Fruit fly (Drosophila melanogaster) whole organism, embryonic: ENCODE results near the gene dnc.

Experiments used
- Abd-B ChIP-seq: fragments of 200-800 bp; sonication (Bioruptor generic); optimal IDR thresholded peaks from 2 replicates; lab custom pipeline; 2018; ENCODE audit warnings: missing biosample characterization, mild to moderate bottlenecking, missing genetic modification characterization, moderate library complexity
- Adf1 ChIP-seq: fragments of 200-800 bp; sonication (Bioruptor generic); IDR thresholded peaks from 2 replicates; pipeline ENCODE4 v1.3.6; 2022; ENCODE audit warnings: missing biosample characterization, missing genetic modification characterization
- Atf3 ChIP-seq: fragments of 200-800 bp; sonication (Bioruptor generic); optimal IDR thresholded peaks from 3 replicates; lab custom pipeline; 2016; ENCODE audit warnings: missing biosample characterization, missing genetic modification characterization
- CG10431 ChIP-seq: fragments of 200-800 bp; sonication (Bioruptor generic); optimal IDR thresholded peaks from 3 replicates; lab custom pipeline; 2018; ENCODE audit warnings: missing biosample characterization, mild to moderate bottlenecking, missing genetic modification characterization
- CG12155 ChIP-seq: fragments of 200-800 bp; sonication (Bioruptor generic); optimal IDR thresholded peaks from 3 replicates; lab custom pipeline; 2016; ENCODE audit warnings: missing biosample characterization, missing genetic modification characterization
- CG13424 ChIP-seq: fragments of 200-800 bp; sonication (Bioruptor generic); optimal IDR thresholded peaks from 2 replicates; lab custom pipeline; 2019; ENCODE audit warnings: missing biosample characterization, mild to moderate bottlenecking, missing genetic modification characterization, moderate library complexity
- CG1603 ChIP-seq: fragments of 200-800 bp; sonication (Bioruptor generic); optimal IDR thresholded peaks from 2 replicates; lab custom pipeline; 2019; ENCODE audit warnings: missing biosample characterization, mild to moderate bottlenecking, missing genetic modification characterization, moderate library complexity
- CG17912 ChIP-seq: fragments of 200-800 bp; sonication (Bioruptor generic); optimal IDR thresholded peaks from 2 replicates; lab custom pipeline; 2018; ENCODE audit warnings: missing biosample characterization, mild to moderate bottlenecking, missing genetic modification characterization
- CG1792 ChIP-seq: fragments of 200-800 bp; sonication (Bioruptor generic); optimal IDR thresholded peaks from 2 replicates; lab custom pipeline; 2016; ENCODE audit warnings: missing biosample characterization, missing genetic modification characterization
- CG30403 ChIP-seq: fragments of 200-800 bp; sonication (Bioruptor generic); optimal IDR thresholded peaks from 3 replicates; lab custom pipeline; 2016; ENCODE audit warnings: missing biosample characterization, missing genetic modification characterization
- CG6654 ChIP-seq: fragments of 200-800 bp; sonication (Bioruptor generic); optimal IDR thresholded peaks from 2 replicates; lab custom pipeline; 2017; ENCODE audit warnings: missing biosample characterization, mild to moderate bottlenecking, missing genetic modification characterization
- CG6765 ChIP-seq: fragments of 200-800 bp; sonication (Bioruptor generic); optimal IDR thresholded peaks from 3 replicates; lab custom pipeline; 2017; ENCODE audit warnings: missing biosample characterization, mild to moderate bottlenecking, missing genetic modification characterization
- CG6791 ChIP-seq: fragments of 200-800 bp; sonication (Bioruptor generic); IDR thresholded peaks from 3 replicates; pipeline ENCODE4 v1.3.6; 2022; ENCODE audit warnings: missing biosample characterization, missing genetic modification characterization; ENCODE audit not compliant: partially characterized antibody
- CG7839 ChIP-seq: fragments of 200-800 bp; sonication (Bioruptor generic); optimal IDR thresholded peaks from 3 replicates; lab custom pipeline; 2018; ENCODE audit warnings: missing biosample characterization, mild to moderate bottlenecking, missing genetic modification characterization, moderate library complexity
- CG7928 ChIP-seq: fragments of 200-800 bp; sonication (Bioruptor generic); optimal IDR thresholded peaks from 2 replicates; lab custom pipeline; 2017; ENCODE audit warnings: missing biosample characterization, mild to moderate bottlenecking, missing genetic modification characterization
- CTCF ChIP-seq: fragments of 200-800 bp; sonication (Bioruptor generic); optimal IDR thresholded peaks from 2 replicates; lab custom pipeline; 2017; ENCODE audit warnings: missing biosample characterization, mild to moderate bottlenecking, missing genetic modification characterization, moderate library complexity
- Dad ChIP-seq: fragments of 200-800 bp; sonication (Bioruptor generic); optimal IDR thresholded peaks from 3 replicates; lab custom pipeline; 2016; ENCODE audit warnings: missing biosample characterization, missing genetic modification characterization
- Dbx ChIP-seq: fragments of 200-800 bp; sonication (Bioruptor generic); IDR thresholded peaks from 3 replicates; pipeline ENCODE4 v1.3.6; 2022; ENCODE audit warnings: missing biosample characterization, missing genetic modification characterization
- Dref ChIP-seq: fragments of 200-800 bp; sonication (Bioruptor generic); IDR thresholded peaks from 2 replicates; pipeline ENCODE4 v1.3.6; 2022; ENCODE audit warnings: missing biosample characterization, missing genetic modification characterization
- MESR4 ChIP-seq: fragments of 200-800 bp; sonication (Bioruptor generic); optimal IDR thresholded peaks from 2 replicates; lab custom pipeline; 2018; ENCODE audit warnings: missing biosample characterization, mild to moderate bottlenecking, missing genetic modification characterization, moderate library complexity
- MTF-1 ChIP-seq: fragments of 200-800 bp; sonication (Bioruptor generic); optimal IDR thresholded peaks from 2 replicates; lab custom pipeline; 2018; ENCODE audit warnings: missing biosample characterization, mild to moderate bottlenecking, missing genetic modification characterization, borderline replicate concordance
- NC2α ChIP-seq: fragments of 200-800 bp; sonication (Bioruptor generic); optimal IDR thresholded peaks from 2 replicates; lab custom pipeline; 2016; ENCODE audit warnings: missing biosample characterization, missing genetic modification characterization
- NK7.1 ChIP-seq: fragments of 200-800 bp; sonication (Bioruptor generic); optimal IDR thresholded peaks from 3 replicates; lab custom pipeline; 2016; ENCODE audit warnings: missing biosample characterization, missing genetic modification characterization
- Nf-YA ChIP-seq: fragments of 200-800 bp; sonication (Bioruptor generic); IDR thresholded peaks from 2 replicates; pipeline ENCODE4 v1.3.6; 2022; ENCODE audit warnings: missing biosample characterization, missing genetic modification characterization
- Oli ChIP-seq: fragments of 200-800 bp; sonication (Bioruptor generic); optimal IDR thresholded peaks from 2 replicates; lab custom pipeline; 2018; ENCODE audit warnings: missing biosample characterization, mild to moderate bottlenecking, missing genetic modification characterization, moderate library complexity
- Sox102F ChIP-seq: fragments of 200-800 bp; sonication (Bioruptor generic); optimal IDR thresholded peaks from 2 replicates; lab custom pipeline; 2018; ENCODE audit warnings: missing biosample characterization, mild to moderate bottlenecking, missing genetic modification characterization, moderate library complexity
- YL-1 ChIP-seq: fragments of 200-800 bp; sonication (Bioruptor generic); optimal IDR thresholded peaks from 3 replicates; lab custom pipeline; 2017; ENCODE audit warnings: missing biosample characterization, mild to moderate bottlenecking, missing genetic modification characterization
- bab2 ChIP-seq: fragments of 200-800 bp; sonication (Bioruptor generic); optimal IDR thresholded peaks from 2 replicates; lab custom pipeline; 2016; ENCODE audit warnings: missing biosample characterization, missing genetic modification characterization
- bcd ChIP-seq: fragments of 200-800 bp; sonication (Bioruptor generic); optimal IDR thresholded peaks from 2 replicates; lab custom pipeline; 2017; ENCODE audit warnings: missing biosample characterization, mild to moderate bottlenecking, missing genetic modification characterization
- bigmax ChIP-seq: fragments of 200-800 bp; sonication (Bioruptor generic); optimal IDR thresholded peaks from 2 replicates; lab custom pipeline; 2018; ENCODE audit warnings: missing biosample characterization, mild to moderate bottlenecking, missing genetic modification characterization
- bsh ChIP-seq, 2 experiments: fragments of 200-800 bp; sonication (Bioruptor generic); optimal IDR thresholded peaks; 2 replicates each; lab custom pipeline; 2017 to 2018; ENCODE audit warnings: mild to moderate bottlenecking in 2 of 2, missing biosample characterization in 2 of 2, missing genetic modification characterization in 2 of 2, moderate library complexity in 1 of 2
- cato ChIP-seq: fragments of 200-800 bp; sonication (Bioruptor generic); optimal IDR thresholded peaks from 2 replicates; lab custom pipeline; 2016; ENCODE audit warnings: missing biosample characterization, missing genetic modification characterization, borderline replicate concordance
- danr ChIP-seq: fragments of 200-800 bp; sonication (Bioruptor generic); IDR thresholded peaks from 2 replicates; pipeline ENCODE4 v1.3.6; 2022; ENCODE audit warnings: missing biosample characterization, missing genetic modification characterization
- fd64A ChIP-seq: fragments of 200-800 bp; sonication (Bioruptor generic); optimal IDR thresholded peaks from 3 replicates; lab custom pipeline; 2018; ENCODE audit warnings: missing biosample characterization, mild to moderate bottlenecking, missing genetic modification characterization
- fd96Cb ChIP-seq: fragments of 200-800 bp; sonication (Bioruptor generic); optimal IDR thresholded peaks from 2 replicates; lab custom pipeline; 2018; ENCODE audit warnings: missing biosample characterization, mild to moderate bottlenecking, missing genetic modification characterization, moderate library complexity
- fru ChIP-seq: fragments of >200 bp; optimal IDR thresholded peaks from 2 replicates; lab custom pipeline; 2017
- her ChIP-seq: fragments of 200-800 bp; sonication (Bioruptor generic); optimal IDR thresholded peaks from 2 replicates; lab custom pipeline; 2016; ENCODE audit warnings: missing biosample characterization, missing genetic modification characterization
- klu ChIP-seq: fragments of 200-800 bp; sonication (Bioruptor generic); IDR thresholded peaks from 2 replicates; pipeline ENCODE4 v1.3.6; 2022; ENCODE audit warnings: missing biosample characterization, missing genetic modification characterization
- knrl ChIP-seq: fragments of 200-800 bp; sonication (Bioruptor generic); IDR thresholded peaks from 3 replicates; pipeline ENCODE4 v1.3.6; 2022; ENCODE audit warnings: missing biosample characterization, missing genetic modification characterization; ENCODE audit not compliant: partially characterized antibody
- lab ChIP-seq: fragments of 200-800 bp; sonication (Bioruptor generic); optimal IDR thresholded peaks from 3 replicates; lab custom pipeline; 2017; ENCODE audit warnings: missing biosample characterization, missing genetic modification characterization, mild to moderate bottlenecking, moderate library complexity, missing genetic modification reagents
- lmd ChIP-seq: fragments of 200-800 bp; sonication (Bioruptor generic); IDR thresholded peaks from 2 replicates; pipeline ENCODE4 v1.3.6; 2022; ENCODE audit warnings: missing biosample characterization, missing genetic modification characterization
- mld ChIP-seq: fragments of 200-800 bp; sonication (Bioruptor generic); IDR thresholded peaks from 3 replicates; pipeline ENCODE4 v1.3.6; 2022; ENCODE audit warnings: missing biosample characterization, missing genetic modification characterization; ENCODE audit not compliant: partially characterized antibody
- nerfin-1 ChIP-seq: fragments of 200-800 bp; sonication (Bioruptor generic); optimal IDR thresholded peaks from 3 replicates; lab custom pipeline; 2019; ENCODE audit warnings: missing biosample characterization, mild to moderate bottlenecking, missing genetic modification characterization, moderate library complexity
- otp ChIP-seq: fragments of 200-800 bp; sonication (Bioruptor generic); IDR thresholded peaks from 3 replicates; pipeline ENCODE4, ENCODE4 v1.3.6; 2022; ENCODE audit warnings: missing biosample characterization, missing genetic modification characterization
- pan ChIP-seq, 4 experiments: fragments of >200 bp in 3 of 4; fragments of 200-800 bp in 1 of 4; sonication (Bioruptor generic) in 1 of 4; optimal IDR thresholded peaks in 3 of 4; IDR thresholded peaks in 1 of 4; 2 replicates each; pipeline versions ENCODE4 v1.3.6 to Lab custom; 2017 to 2022; ENCODE audit warnings: missing biosample characterization in 2 of 4, missing genetic modification characterization in 2 of 4, mixed read lengths in 1 of 4
- pros ChIP-seq: fragments of 200-800 bp; sonication (Bioruptor generic); optimal IDR thresholded peaks from 3 replicates; lab custom pipeline; 2019; ENCODE audit warnings: missing biosample characterization, mild to moderate bottlenecking, missing genetic modification characterization, moderate library complexity
- schlank ChIP-seq: fragments of 200-800 bp; sonication (Bioruptor generic); optimal IDR thresholded peaks from 2 replicates; lab custom pipeline; 2018; ENCODE audit warnings: missing biosample characterization, mild to moderate bottlenecking, missing genetic modification characterization
- scrt ChIP-seq: fragments of 200-800 bp; sonication (Bioruptor generic); optimal IDR thresholded peaks from 2 replicates; lab custom pipeline; 2018; ENCODE audit warnings: missing biosample characterization, mild to moderate bottlenecking, missing genetic modification characterization, moderate library complexity
- ssp ChIP-seq: fragments of 200-800 bp; sonication (Bioruptor generic); IDR thresholded peaks from 2 replicates; pipeline ENCODE4 v1.3.6; 2022; ENCODE audit warnings: missing biosample characterization, missing genetic modification characterization
- trh ChIP-seq: fragments of 200-800 bp; sonication (Bioruptor generic); optimal IDR thresholded peaks from 2 replicates; lab custom pipeline; 2016; ENCODE audit warnings: missing biosample characterization, missing genetic modification characterization
- twi ChIP-seq: fragments of 200-800 bp; optimal IDR thresholded peaks from 2 replicates; lab custom pipeline; 2019; ENCODE audit warnings: missing biosample characterization, mild to moderate bottlenecking, missing genetic modification characterization, moderate library complexity
- zf30C ChIP-seq: fragments of 200-800 bp; sonication (Bioruptor generic); optimal IDR thresholded peaks from 3 replicates; lab custom pipeline; 2018; ENCODE audit warnings: missing biosample characterization, mild to moderate bottlenecking, missing genetic modification characterization

The dnc gene

DNA sequence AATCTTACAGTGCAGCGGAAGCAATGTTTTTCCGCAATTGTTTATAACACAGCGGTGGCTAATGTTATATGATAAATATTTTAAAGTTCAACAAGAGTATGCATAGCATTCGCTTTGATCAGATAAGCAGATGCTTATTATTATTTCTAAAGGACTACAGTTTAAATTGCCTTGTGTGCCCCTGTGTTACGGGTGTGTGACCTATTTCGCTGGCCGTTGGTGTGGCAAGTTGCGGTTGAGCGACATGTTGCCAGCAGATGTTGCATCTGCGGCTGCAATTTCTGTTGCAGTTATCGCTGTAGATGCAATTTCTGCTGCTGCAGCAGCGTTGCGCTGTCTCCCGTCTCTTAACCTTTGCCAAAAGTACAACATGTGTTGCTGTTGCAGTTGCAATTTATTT is 204.0 kb downstream of the dnc start (continued):
- TF ChIP-seq bsh (GFP tag; optimal IDR thresholded peaks at IDR 0.05; lab: Kevin White, UChicago) (peak in 1 of 2 experiments; percentile 39), CG1603 (peak; percentile 2), Adf1 (GFP tag; lab: Robert Waterston, UW) (no peak), danr (GFP tag; lab: Robert Waterston, UW) (no peak), her (GFP tag; lab: Kevin White, UChicago) (no peak), bigmax (no peak), CG17912 (GFP tag; lab: Kevin White, UChicago) (no peak), NK7.1 (GFP tag; lab: Kevin White, UChicago) (no peak), Atf3 (GFP tag; lab: Kevin White, UChicago) (no peak), CG13424 (tag; lab: Kevin White, UChicago) (no peak), trh (GFP tag; lab: Kevin White, UChicago) (no peak), nerfin-1 (no peak), twi (tag; lab: Kevin White, UChicago) (peak; percentile 85), Dad (GFP tag; lab: Kevin White, UChicago) (no peak), fru (no peak), bab2 (no peak), CTCF (no peak), schlank (tag; lab: Kevin White, UChicago) (no peak), knrl (no peak), bcd (GFP tag; lab: Kevin White, UChicago) (no peak), MESR4 (GFP tag; lab: Kevin White, UChicago) (no peak), CG1792 (no peak), zf30C (GFP tag; lab: Kevin White, UChicago) (no peak), CG7928 (no peak), CG30403 (no peak)

dm6 chrX:3380981-3381380 is 204.7 kb downstream of the dnc start:
- TF ChIP-seq CG12155 (peak; percentile 9), Sox102F (GFP tag; lab: Kevin White, UChicago) (peak; percentile 65), pros (no peak), YL-1 (GFP tag; lab: Kevin White, UChicago) (no peak), lab (GFP tag; lab: Kevin White, UChicago) (peak; percentile 74), CG6791 (GFP tag; lab: Robert Waterston, UW) (no peak), MTF-1 (GFP tag; lab: Kevin White, UChicago) (no peak), Oli (tag; lab: Kevin White, UChicago) (peak; percentile 39), NC2α (GFP tag; lab: Kevin White, UChicago) (no peak), CG6765 (GFP tag; lab: Kevin White, UChicago) (no peak), fd96Cb (tag; lab: Kevin White, UChicago) (no peak), lmd (GFP tag; lab: Robert Waterston, UW) (peak; percentile 54), fd64A (GFP tag; lab: Kevin White, UChicago) (no peak), CG7839 (tag; lab: Kevin White, UChicago) (peak; percentile 49), bcd (GFP tag; lab: Kevin White, UChicago) (no peak), ssp (0 out of 2 replicates have a peak, but pooled peaks have one; percentile 15), Abd-B (GFP tag; lab: Kevin White, UChicago) (peak; percentile 29), otp (GFP tag; lab: Robert Waterston, UW) (0 out of 3 replicates have a peak, but pooled peaks have one; percentile 35), scrt (GFP tag; lab: Kevin White, UChicago) (peak; percentile 11), pan (optimal IDR thresholded peaks at IDR 0.05; lab: Kevin White, UChicago) (no peak), pan (GFP tag; optimal IDR thresholded peaks at IDR 0.05 in 1 of 2, IDR thresholded peaks at IDR 0.05 in 1 of 2) (peak in 1 of 2 experiments; percentile 84), Dbx (GFP tag; lab: Robert Waterston, UW) (peak; percentile 63; the same call in 1 of the 3 replicates), klu (GFP tag; lab: Robert Waterston, UW) (no peak), CG6654 (GFP tag; lab: Kevin White, UChicago) (no peak), Nf-YA (no peak), cato (GFP tag; lab: Kevin White, UChicago) (no peak), CG10431 (GFP tag; lab: Kevin White, UChicago) (no peak), mld (GFP tag; lab: Robert Waterston, UW) (no peak), Dref (no peak)
